Worm (Caenorhabditis elegans) whole organism, L2 larva: ENCODE measurements around the gene jud-4.
A peak's percentile ranks its signal among the peaks of the same experiment; 100 is the strongest.

Experiments
- aly-2 ChIP-seq: fragments of 150-350 bp; optimal IDR thresholded peaks from 2 replicates; lab custom pipeline; 2014; ENCODE audit warnings: missing biosample characterization, missing genetic modification characterization
- ama-1 ChIP-seq: fragments of 150-350 bp; optimal IDR thresholded peaks from 2 replicates; lab custom pipeline; 2018; ENCODE audit warnings: inconsistent platforms
- crh-2 ChIP-seq: sonication (generic microtip); optimal IDR thresholded peaks from 2 replicates; lab custom pipeline; 2017; ENCODE audit warnings: missing biosample characterization, missing genetic modification characterization
- elt-1 ChIP-seq: fragments of 150-350 bp; optimal IDR thresholded peaks from 2 replicates; lab custom pipeline; 2014; ENCODE audit warnings: missing biosample characterization, missing genetic modification characterization
- lsy-2 ChIP-seq, 2 experiments: fragments of 150-350 bp in 1 of 2; sonication (generic microtip) in 1 of 2; optimal IDR thresholded peaks; 2 replicates each; lab custom pipeline; 2014 to 2017; ENCODE audit warnings: missing biosample characterization in 2 of 2, missing genetic modification characterization in 2 of 2
- nhr-10 ChIP-seq: sonication (generic microtip); optimal IDR thresholded peaks from 2 replicates; lab custom pipeline; 2017; ENCODE audit warnings: missing biosample characterization, missing genetic modification characterization
- nhr-11 ChIP-seq: fragments of 150-350 bp; optimal IDR thresholded peaks from 2 replicates; lab custom pipeline; 2014; ENCODE audit warnings: missing biosample characterization, missing genetic modification characterization
- nhr-77 ChIP-seq: fragments of 150-350 bp; optimal IDR thresholded peaks from 2 replicates; lab custom pipeline; 2014; ENCODE audit warnings: missing biosample characterization, missing genetic modification characterization
- peb-1 ChIP-seq: fragments of 150-350 bp; optimal IDR thresholded peaks from 2 replicates; lab custom pipeline; 2014; ENCODE audit warnings: missing biosample characterization, missing genetic modification characterization
- sem-4 ChIP-seq: fragments of 150-350 bp; optimal IDR thresholded peaks from 2 replicates; lab custom pipeline; 2014; ENCODE audit warnings: missing biosample characterization, missing genetic modification reagents, missing genetic modification characterization
- skn-1 ChIP-seq: sonication (generic microtip); optimal IDR thresholded peaks from 2 replicates; lab custom pipeline; 2017; ENCODE audit warnings: missing biosample characterization, missing genetic modification characterization
- sma-3 ChIP-seq: sonication (generic microtip); optimal IDR thresholded peaks from 2 replicates; lab custom pipeline; 2016; ENCODE audit warnings: missing genetic modification reagents, missing genetic modification characterization, missing compliant biosample characterization
- snpc-4 ChIP-seq: fragments of 150-350 bp; optimal IDR thresholded peaks from 2 replicates; lab custom pipeline; 2014; ENCODE audit warnings: missing biosample characterization, missing genetic modification characterization
- ztf-4 ChIP-seq: fragments of 150-350 bp; optimal IDR thresholded peaks from 2 replicates; lab custom pipeline; 2014; ENCODE audit warnings: missing biosample characterization, missing genetic modification characterization

DNA sequence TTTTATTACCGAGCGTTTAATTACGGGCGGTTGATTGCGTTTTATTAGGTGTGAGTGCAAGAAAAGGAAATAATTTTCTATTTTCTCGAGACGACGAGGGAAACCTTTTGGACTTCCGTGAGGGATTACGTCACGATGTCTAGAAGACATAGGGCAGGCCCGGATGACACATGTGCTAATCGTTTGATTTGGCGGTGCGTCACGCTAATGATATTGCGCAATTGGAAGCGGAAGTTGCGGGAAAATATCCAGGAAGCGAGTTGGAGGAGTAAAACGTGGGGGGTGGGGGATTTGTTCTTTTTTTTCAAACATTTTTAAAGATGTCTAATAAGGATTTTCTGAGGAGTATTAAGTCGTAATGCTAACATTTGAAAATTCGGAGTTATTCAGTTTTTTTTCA lies 19.3 kb upstream of the jud-4 start:
- TF ChIP-seq nhr-10 (tag; lab: Kevin White, UChicago) (no peak), nhr-77 (tag; lab: Kevin White, UChicago) (no peak), elt-1 (no peak), sem-4 (tag; lab: Kevin White, UChicago) (peak; percentile 48), aly-2 (tag; lab: Kevin White, UChicago) (no peak), snpc-4 (tag; lab: Kevin White, UChicago) (no peak), sma-3 (peak; percentile 11), crh-2 (tag; lab: Kevin White, UChicago) (no peak), lsy-2 (tag; optimal IDR thresholded peaks at IDR 0.05; lab: Kevin White, UChicago) (no peak), nhr-11 (no peak), ama-1 (lab: Kevin White, UChicago) (no peak), peb-1 (no peak), ztf-4 (tag; lab: Kevin White, UChicago) (no peak), skn-1 (tag; lab: Kevin White, UChicago) (no peak)
